Worm (Caenorhabditis elegans): Measurements from ENCODE around the gene vha-2.

Gene vha-2

DNA sequence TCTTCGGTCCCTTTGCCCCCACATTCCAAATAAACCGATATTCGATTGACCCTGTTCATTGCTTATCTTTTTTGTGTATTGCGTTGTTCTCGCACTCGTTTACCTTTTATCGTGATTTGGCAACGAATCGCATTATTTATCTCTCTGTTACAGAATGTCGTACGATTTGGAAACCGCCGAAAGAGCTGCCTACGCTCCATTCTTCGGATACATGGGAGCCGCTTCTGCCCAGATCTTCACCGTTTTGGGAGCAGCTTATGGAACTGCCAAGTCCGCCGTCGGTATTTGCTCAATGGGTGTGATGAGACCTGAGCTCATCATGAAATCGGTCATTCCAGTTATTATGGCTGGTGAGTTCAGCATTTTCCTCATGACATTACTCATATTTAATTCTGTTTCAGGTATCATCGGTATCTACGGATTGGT lies at the start of gene vha-2:
Gene vha-2, plus strand, starts transcription at position 154 of the 426 bp plus-strand sequence.
- TF ChIP-seq unc-62 (GFP tag; optimal IDR thresholded peaks at IDR 0.05) = no peak

DNA sequence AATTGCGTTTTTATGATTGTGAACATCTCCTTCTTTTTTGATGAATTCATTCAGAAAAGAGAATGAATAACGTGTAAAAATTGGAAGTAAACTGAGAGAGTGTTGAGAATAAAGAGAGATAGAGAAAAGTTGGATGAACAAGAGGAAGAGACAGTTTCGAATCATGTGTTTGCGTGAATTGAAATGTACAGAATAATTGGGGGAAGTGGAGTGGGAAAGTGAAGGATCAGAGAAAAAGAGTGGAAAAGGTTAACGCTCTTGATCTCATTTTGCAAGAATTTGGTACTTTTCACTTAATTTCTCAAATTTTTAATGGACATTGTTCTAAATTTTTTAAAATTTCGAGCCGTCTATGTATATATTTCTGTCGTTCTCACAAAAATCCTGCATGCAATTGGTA lies 48.6 kb upstream of the vha-2 start:
- TF ChIP-seq unc-62 (GFP tag; optimal IDR thresholded peaks at IDR 0.05) = no peak

DNA sequence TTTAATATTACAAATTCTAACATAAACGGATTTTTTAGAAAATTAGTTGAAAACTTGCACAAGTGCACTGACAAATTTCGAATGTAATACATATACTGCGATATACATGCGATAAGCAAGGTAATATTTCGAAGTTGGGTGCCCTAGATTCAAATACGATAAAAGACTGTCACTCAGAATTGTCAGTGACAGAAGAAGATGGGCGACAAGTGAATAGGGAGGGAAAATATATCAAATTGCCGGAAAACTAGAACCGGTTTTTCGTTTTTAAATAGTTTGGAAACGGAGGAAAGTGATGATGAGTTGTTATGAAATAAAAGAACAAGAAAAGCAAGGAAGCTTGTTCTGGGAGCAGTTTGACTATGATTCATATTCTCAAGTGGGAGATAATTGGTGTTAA lies 47.9 kb upstream of the vha-2 start:
- TF ChIP-seq unc-62 (GFP tag; optimal IDR thresholded peaks at IDR 0.05) = no peak

DNA sequence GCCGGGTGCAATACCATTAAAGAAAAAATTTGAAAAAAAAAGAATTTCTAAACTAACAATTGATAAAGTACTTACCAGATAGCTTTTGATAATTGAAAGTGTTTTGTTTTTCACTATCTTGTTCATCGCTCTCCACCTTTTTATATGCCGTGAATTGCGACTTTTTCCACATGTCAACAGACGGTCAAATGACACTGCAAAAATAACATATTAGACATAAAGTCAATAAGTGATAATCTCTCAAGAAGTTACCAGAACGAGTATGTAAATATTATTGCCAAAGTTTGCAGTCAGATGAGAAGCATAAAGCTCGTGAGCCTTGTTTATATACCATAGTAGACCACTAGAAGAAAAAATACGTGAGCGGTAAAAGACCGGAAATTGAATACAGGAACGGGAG lies 46.1 kb upstream of the vha-2 start, which contains the start of gene dao-6:
Gene dao-6, minus strand, starts transcription at position 345 of the 400 bp plus-strand sequence.
- no peak for TF ChIP-seq unc-62 (GFP tag; optimal IDR thresholded peaks at IDR 0.05)

DNA sequence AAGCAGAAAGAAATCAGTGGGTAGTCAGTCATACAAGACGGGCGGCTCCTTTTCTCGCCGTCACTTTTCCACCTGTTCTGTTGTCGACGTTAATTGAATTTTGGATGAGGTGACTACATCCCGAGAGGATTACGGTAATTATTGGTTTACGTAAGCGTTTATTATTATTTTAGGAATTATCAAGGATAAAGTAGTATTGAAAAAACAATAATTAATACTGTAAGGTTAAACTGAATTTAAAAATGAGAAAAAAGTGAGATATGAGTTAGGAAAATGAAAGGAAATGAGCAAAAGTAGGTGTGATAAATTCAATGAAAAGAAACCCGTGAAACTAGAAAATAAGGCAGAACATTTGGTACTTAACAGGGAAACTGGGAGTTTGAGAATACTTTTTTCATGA lies 43.0 kb upstream of the vha-2 start, which contains the start of gene hlh-4:
Gene hlh-4, minus strand, starts transcription at position 101 of the 400 bp plus-strand sequence.
- TF ChIP-seq unc-62 (GFP tag; optimal IDR thresholded peaks at IDR 0.05) = no peak

DNA sequence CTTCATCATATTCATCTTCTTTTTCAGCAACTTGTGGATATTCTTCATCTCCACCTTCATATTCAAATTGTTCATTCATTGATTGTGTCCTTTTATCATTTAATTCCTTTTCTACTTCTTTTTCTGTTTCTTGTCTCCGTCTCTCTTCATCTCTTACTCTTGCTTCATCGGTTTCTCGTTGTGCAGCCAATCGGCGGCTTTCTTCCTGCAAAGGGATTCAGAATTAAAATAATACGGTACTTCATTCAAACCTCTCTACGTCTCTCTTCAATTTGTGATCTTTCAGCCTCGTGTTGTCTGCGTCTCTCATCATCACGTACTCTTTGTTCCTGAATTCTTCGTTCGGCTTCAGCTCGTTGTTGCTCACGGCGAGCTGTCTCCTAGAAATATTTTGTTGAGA lies 41.3 kb upstream of the vha-2 start:
- no peak for TF ChIP-seq unc-62 (GFP tag; optimal IDR thresholded peaks at IDR 0.05)

DNA sequence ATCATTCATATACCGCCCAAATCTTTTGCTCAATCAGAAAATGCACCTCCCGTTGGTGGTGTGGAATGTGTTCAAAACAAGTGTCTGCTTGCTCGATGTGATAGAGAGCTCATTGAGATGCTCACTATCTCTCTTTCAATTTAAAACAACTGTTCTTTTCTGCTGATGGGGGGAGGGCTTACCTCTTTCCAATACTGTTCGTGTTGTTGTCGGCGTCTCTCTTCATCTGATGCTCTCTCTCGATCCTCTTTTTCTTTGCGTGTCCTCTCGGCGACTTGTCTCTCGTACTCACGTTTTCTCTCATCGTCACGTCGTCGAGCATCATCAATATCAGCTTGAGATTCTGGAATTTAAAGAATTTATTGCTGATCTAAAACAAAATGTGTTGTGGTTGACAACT lies 40.0 kb upstream of the vha-2 start:
- no peak for TF ChIP-seq unc-62 (GFP tag; optimal IDR thresholded peaks at IDR 0.05)

DNA sequence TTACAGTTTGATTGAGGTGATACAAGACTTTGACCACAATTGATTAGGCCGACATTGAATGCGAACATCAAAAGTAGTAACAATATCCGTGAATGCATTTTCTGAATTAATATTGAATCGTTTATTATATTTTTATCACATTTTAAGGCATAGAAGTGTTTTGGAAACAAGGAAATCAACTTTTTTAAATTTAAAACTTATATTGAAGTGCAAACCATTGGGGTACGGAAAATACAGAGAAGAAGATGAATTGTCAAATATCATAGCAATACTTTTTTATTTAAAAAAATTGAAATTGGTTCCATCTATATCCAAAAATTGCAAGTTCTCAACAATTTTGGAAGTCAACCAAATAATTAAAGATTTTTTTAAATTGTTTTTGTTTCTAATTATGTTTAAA lies 38.7 kb upstream of the vha-2 start, which contains the start of gene T05G5.1:
Gene T05G5.1, minus strand, starts transcription at position 101 of the 400 bp plus-strand sequence.
- TF ChIP-seq unc-62 (GFP tag; optimal IDR thresholded peaks at IDR 0.05) = no peak

DNA sequence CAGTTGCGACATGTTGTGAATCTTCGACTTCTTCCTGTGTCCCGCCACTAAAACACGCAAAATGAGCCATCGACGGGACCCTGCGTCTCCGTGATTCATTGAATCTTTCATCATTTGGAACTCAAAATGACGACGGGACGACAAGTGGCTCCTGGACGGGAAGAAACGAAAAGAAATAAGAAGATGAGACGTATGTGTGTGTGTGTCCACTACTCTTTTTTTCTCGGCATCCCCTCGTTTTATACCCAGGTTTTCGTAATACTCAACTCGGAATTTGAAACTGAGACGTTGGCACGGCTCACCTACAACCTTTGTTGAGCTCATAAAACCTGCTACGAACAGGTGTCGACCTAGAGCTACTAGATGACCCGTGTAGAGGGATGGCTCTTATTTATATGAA lies 37.4 kb upstream of the vha-2 start:
- TF ChIP-seq unc-62 (GFP tag; optimal IDR thresholded peaks at IDR 0.05) = no peak

DNA sequence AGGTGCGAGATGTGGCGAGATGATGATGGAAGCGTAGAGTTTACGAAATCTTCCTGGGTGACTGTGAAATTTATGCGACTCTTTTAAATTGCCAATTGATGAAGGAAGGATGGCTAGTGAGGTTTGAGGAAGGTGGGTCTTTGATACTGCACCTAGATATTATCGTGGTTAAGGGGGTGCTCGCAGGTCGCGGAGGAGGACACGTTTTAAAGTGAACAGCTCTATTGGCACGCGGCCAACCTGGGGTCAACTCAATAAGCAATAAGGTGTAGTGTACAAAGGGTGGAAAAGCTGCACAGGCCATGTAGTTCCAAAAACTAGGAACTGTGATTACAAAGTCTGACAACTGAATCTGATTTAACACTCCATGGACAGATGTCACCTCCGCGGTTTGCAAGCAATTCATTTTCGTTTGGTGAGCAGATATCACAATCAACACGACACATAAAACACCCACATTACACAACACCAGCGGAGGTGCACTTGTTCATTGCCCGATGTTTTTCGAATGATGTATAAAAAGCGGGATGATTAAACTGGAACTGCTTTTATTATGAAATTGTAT lies 36.5 kb upstream of the vha-2 start:
- TF ChIP-seq unc-62 (GFP tag; optimal IDR thresholded peaks at IDR 0.05) = no peak

DNA sequence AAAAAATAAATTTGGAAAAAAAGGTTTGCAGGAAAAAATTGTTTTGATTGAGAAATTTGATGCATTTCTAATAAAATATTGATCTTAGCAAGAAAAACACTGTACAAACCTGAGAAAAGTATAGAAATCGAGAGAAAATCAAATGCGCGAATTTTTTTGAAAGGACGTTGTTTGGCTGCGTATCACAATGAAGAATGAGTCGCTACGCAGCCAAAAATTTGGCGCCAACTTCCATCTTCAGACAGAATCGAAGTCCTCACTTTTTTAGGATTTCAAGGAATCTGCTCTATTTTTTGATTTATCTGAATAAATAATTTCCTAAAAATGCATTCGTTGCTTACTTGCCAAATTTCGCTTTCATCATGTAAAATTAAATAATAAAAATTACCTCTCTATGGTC lies 35.3 kb upstream of the vha-2 start:
- TF ChIP-seq unc-62 (GFP tag; optimal IDR thresholded peaks at IDR 0.05) = no peak

DNA sequence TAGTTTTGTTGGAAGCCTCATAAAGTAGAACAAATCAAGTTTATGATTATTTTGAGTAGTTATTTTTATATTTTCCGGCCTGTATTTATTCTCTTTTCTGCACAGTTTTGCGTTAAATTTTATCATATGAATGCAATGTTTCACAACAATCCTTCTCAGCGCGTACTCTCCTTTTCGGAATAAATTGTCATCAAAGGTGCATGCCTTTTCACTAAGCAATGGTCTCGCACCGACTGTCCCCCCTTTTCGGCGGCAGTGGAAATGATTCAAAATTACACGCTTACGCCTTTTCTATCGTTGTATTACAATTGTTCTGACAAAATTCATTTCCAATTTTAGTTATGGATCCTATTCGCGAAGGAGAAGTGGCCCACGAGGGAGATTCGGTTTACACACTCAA lies 34.8 kb upstream of the vha-2 start, which contains the start of the genes iff-1 and cdk-1:
Gene iff-1, minus strand, starts transcription at position 61 of the 400 bp plus-strand sequence.
Gene cdk-1, plus strand, starts transcription at position 340 of the 400 bp plus-strand sequence.
- TF ChIP-seq unc-62 (GFP tag; optimal IDR thresholded peaks at IDR 0.05) = no peak

DNA sequence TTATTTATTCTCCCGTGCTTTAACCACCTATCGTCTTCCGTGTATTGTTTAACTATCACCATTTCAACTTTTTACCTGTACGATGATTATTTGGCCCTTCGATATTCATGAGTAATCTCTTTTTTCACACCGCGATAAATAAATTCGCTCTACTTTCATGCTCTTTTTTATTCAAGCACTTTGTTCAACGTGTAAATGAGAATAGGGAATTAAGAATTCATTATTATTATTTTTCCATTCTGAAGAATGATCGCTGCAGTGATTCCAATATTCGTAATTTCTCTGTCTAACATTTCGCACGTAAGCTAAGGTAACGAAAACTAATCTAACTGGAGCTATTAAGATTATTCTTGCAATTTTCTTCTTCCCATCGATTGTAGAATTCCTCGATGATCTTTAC lies 33.3 kb upstream of the vha-2 start, which contains the start of gene T05G5.4:
Gene T05G5.4, plus strand, starts transcription at position 241 of the 400 bp plus-strand sequence.
- TF ChIP-seq unc-62 (GFP tag; optimal IDR thresholded peaks at IDR 0.05) = no peak

DNA sequence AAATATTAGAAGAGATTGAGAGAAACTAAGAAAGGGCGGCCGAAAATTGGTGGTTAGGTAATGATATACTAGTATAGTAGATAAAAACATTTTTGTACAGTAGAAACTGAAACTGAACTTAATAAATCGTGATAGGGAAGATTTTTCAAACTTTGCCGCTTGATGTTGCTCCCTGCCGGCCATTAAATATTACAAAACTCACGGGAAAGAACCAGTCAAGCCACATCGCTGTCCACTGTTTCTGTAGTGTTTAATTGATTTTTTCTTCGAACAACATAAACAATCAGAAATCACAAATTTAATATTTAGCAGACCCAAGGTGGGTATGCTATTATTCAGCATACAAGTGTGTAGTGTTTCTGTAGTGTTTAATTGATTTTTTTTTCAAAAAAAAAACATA lies 30.9 kb upstream of the vha-2 start, which contains the start of gene T05G5.5:
Gene T05G5.5, minus strand, starts transcription at position 359 of the 400 bp plus-strand sequence.
- no peak for TF ChIP-seq unc-62 (GFP tag; optimal IDR thresholded peaks at IDR 0.05)

DNA sequence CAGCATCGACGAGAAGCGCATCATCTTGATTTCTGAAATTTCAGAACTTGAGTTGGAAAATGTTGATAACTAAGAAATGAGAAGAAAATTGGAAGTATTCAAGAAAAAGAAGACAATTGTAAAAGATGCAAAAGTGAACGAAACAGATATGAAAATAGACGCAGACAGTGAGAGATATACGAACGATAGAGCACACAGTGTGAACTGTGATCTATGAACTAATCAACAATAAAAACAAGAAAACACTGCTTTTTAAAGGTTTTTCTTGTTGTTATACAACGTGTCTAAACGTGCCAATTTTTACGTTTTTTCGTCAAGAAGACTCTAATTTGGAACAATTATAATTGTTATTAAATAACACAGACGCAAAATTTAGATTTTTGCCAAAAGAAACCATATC lies 29.1 kb upstream of the vha-2 start, which contains the start of gene ech-6:
Gene ech-6, minus strand, starts transcription at position 32 of the 400 bp plus-strand sequence.
- no peak for TF ChIP-seq unc-62 (GFP tag; optimal IDR thresholded peaks at IDR 0.05)

DNA sequence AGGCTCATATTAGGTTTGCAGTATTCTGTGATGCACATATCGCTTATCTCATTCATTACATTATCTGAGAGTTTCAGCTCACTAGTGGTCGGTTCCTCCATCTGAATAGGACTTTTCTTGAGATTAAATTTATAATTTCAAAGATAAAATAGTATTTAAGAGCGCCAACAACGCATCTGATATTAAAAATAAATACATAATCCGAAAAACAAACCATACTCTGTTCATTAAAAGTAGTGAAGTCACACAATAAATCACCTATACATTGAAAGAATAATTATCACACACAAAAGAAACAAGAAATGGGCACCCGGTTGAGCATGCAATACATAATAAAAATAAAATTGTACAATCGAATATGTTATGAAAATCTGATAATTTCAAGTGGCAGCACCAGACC lies 24.6 kb upstream of the vha-2 start, which contains the start of gene vps-53:
Gene vps-53, minus strand, starts transcription at position 101 of the 400 bp plus-strand sequence.
- no peak for TF ChIP-seq unc-62 (GFP tag; optimal IDR thresholded peaks at IDR 0.05)

DNA sequence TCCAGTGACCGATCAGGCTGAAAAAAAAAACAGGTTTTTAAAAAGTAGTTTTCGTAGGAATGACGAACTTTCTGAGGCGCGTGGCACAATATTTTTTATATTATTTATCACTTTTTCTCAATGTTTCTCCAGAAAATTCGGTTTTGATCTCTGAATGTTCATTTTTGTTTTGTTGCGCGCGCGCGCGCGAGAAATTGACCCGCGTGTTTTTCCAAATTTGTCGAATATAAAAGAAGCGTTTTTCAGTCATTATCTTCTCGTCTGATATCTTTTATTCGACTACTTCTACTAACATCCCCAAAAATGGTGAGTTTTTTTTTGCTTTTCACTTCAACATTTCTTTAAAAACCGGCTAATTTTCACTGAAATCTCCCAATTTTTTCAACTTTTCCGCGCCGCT lies 23.1 kb upstream of the vha-2 start, which contains the start of gene rmd-1:
Gene rmd-1, plus strand, starts transcription at position 247 of the 400 bp plus-strand sequence.
- no peak for TF ChIP-seq unc-62 (GFP tag; optimal IDR thresholded peaks at IDR 0.05)
